Fruit fly (Drosophila melanogaster) whole organism, embryonic: ENCODE results near the gene endos.

ENCODE experiments used
- Ada2b ChIP-seq: fragments of 200-800 bp; sonication (Bioruptor generic); IDR thresholded peaks from 2 replicates; pipeline ENCODE4 v1.3.6; 2022; ENCODE audit warnings: missing biosample characterization, missing genetic modification characterization
- Antp ChIP-seq: fragments of 200-800 bp; sonication (Bioruptor generic); optimal IDR thresholded peaks from 3 replicates; lab custom pipeline; 2016; ENCODE audit warnings: missing biosample characterization, missing genetic modification characterization
- Awh ChIP-seq: fragments of 200-800 bp; sonication (Bioruptor generic); IDR thresholded peaks from 2 replicates; pipeline ENCODE4, ENCODE4 v1.3.6; 2022; ENCODE audit warnings: missing biosample characterization, missing genetic modification characterization
- CG11085 ChIP-seq: fragments of 200-800 bp; sonication (Bioruptor generic); IDR thresholded peaks from 2 replicates; pipeline ENCODE4 v1.3.6; 2022; ENCODE audit warnings: missing biosample characterization, missing genetic modification characterization
- CG15601 ChIP-seq: fragments of 200-800 bp; sonication (Bioruptor generic); optimal IDR thresholded peaks from 3 replicates; lab custom pipeline; 2019; ENCODE audit warnings: missing biosample characterization, mild to moderate bottlenecking, missing genetic modification characterization, moderate library complexity
- CG1602 ChIP-seq: fragments of 200-800 bp; sonication (Bioruptor generic); optimal IDR thresholded peaks from 3 replicates; lab custom pipeline; 2016; ENCODE audit warnings: missing biosample characterization, missing genetic modification characterization
- CG16813 ChIP-seq: fragments of 200-800 bp; sonication (Bioruptor generic); IDR thresholded peaks from 3 replicates; pipeline ENCODE4 v1.3.6; 2022; ENCODE audit warnings: missing biosample characterization, missing genetic modification characterization; ENCODE audit not compliant: partially characterized antibody
- CG2199 ChIP-seq: fragments of 200-800 bp; sonication (Bioruptor generic); IDR thresholded peaks from 3 replicates; pipeline ENCODE4 v1.3.6; 2022; ENCODE audit warnings: missing biosample characterization, missing genetic modification characterization
- CG31365 ChIP-seq: fragments of 200-800 bp; sonication (Bioruptor generic); optimal IDR thresholded peaks from 2 replicates; lab custom pipeline; 2018; ENCODE audit warnings: missing biosample characterization, mild to moderate bottlenecking, missing genetic modification characterization
- CG32532 ChIP-seq: fragments of 200-800 bp; sonication (Bioruptor generic); IDR thresholded peaks from 2 replicates; pipeline ENCODE4 v1.3.6; 2022; ENCODE audit warnings: missing biosample characterization, missing genetic modification characterization
- CG3281 ChIP-seq: fragments of 200-800 bp; sonication (Bioruptor generic); optimal IDR thresholded peaks from 3 replicates; lab custom pipeline; 2017; ENCODE audit warnings: missing biosample characterization, mild to moderate bottlenecking, missing genetic modification characterization
- CG3407 ChIP-seq: fragments of 200-800 bp; sonication (Bioruptor generic); optimal IDR thresholded peaks from 2 replicates; lab custom pipeline; 2018; ENCODE audit warnings: missing biosample characterization, mild to moderate bottlenecking, missing genetic modification characterization
- CG42726 ChIP-seq: fragments of 200-800 bp; sonication (Bioruptor generic); IDR thresholded peaks from 2 replicates; pipeline ENCODE4 v1.3.6; 2022; ENCODE audit warnings: missing biosample characterization, missing genetic modification characterization; ENCODE audit not compliant: partially characterized antibody
- CG4282 ChIP-seq: fragments of 200-800 bp; sonication (Bioruptor generic); optimal IDR thresholded peaks from 2 replicates; lab custom pipeline; 2016; ENCODE audit warnings: missing biosample characterization, missing genetic modification characterization
- CG4730 ChIP-seq: fragments of 200-800 bp; sonication (Bioruptor generic); IDR thresholded peaks from 2 replicates; pipeline ENCODE4 v1.3.6; 2022; ENCODE audit warnings: missing biosample characterization, missing genetic modification characterization
- CG5245 ChIP-seq: fragments of 200-800 bp; sonication (Bioruptor generic); optimal IDR thresholded peaks from 3 replicates; lab custom pipeline; 2016; ENCODE audit warnings: missing biosample characterization, missing genetic modification characterization
- CG6254 ChIP-seq: fragments of 200-800 bp; sonication (Bioruptor generic); optimal IDR thresholded peaks from 3 replicates; lab custom pipeline; 2017; ENCODE audit warnings: mild to moderate bottlenecking, missing biosample characterization, missing genetic modification reagents, missing genetic modification characterization
- CG7556 ChIP-seq: fragments of 200-800 bp; sonication (Bioruptor generic); optimal IDR thresholded peaks from 2 replicates; lab custom pipeline; 2017; ENCODE audit warnings: missing biosample characterization, mild to moderate bottlenecking, missing genetic modification characterization
- CG7786 ChIP-seq: fragments of 200-800 bp; sonication (Bioruptor generic); optimal IDR thresholded peaks from 2 replicates; lab custom pipeline; 2016; ENCODE audit warnings: missing biosample characterization, missing genetic modification characterization
- CG8478 ChIP-seq: fragments of >200 bp; optimal IDR thresholded peaks from 2 replicates; lab custom pipeline; 2018
- Drgx ChIP-seq: fragments of 200-800 bp; sonication (Bioruptor generic); IDR thresholded peaks from 2 replicates; pipeline ENCODE4 v1.3.6; 2022; ENCODE audit warnings: missing biosample characterization, missing genetic modification characterization
- Elba2 ChIP-seq: fragments of 200-800 bp; sonication (Bioruptor generic); optimal IDR thresholded peaks from 3 replicates; lab custom pipeline; 2016; ENCODE audit warnings: missing biosample characterization, missing genetic modification characterization
- Ets65A ChIP-seq: fragments of 200-800 bp; sonication (Bioruptor generic); peaks from one replicate; lab custom pipeline; 2016; ENCODE audit warnings: missing biosample characterization, missing genetic modification characterization
- MTF-1 ChIP-seq: fragments of 200-800 bp; sonication (Bioruptor generic); optimal IDR thresholded peaks from 2 replicates; lab custom pipeline; 2018; ENCODE audit warnings: missing biosample characterization, mild to moderate bottlenecking, missing genetic modification characterization, borderline replicate concordance
- Myb ChIP-seq: fragments of 200-800 bp; sonication (Bioruptor generic); optimal IDR thresholded peaks from 2 replicates; lab custom pipeline; 2016; ENCODE audit warnings: missing biosample characterization, missing genetic modification characterization
- Oli ChIP-seq: fragments of 200-800 bp; sonication (Bioruptor generic); optimal IDR thresholded peaks from 2 replicates; lab custom pipeline; 2018; ENCODE audit warnings: missing biosample characterization, mild to moderate bottlenecking, missing genetic modification characterization, moderate library complexity
- Opbp ChIP-seq: fragments of 200-800 bp; sonication (Bioruptor generic); IDR thresholded peaks from 3 replicates; pipeline ENCODE4 v1.3.6; 2022; ENCODE audit warnings: missing biosample characterization, missing genetic modification characterization; ENCODE audit not compliant: partially characterized antibody
- Poxn ChIP-seq: fragments of 200-800 bp; sonication (Bioruptor generic); IDR thresholded peaks from 2 replicates; pipeline ENCODE4 v1.3.6; 2022; ENCODE audit warnings: missing biosample characterization, missing genetic modification characterization
- Scr ChIP-seq: fragments of 200-800 bp; sonication (Bioruptor generic); IDR thresholded peaks from 2 replicates; pipeline ENCODE4 v1.3.6; 2022; ENCODE audit warnings: missing biosample characterization, missing genetic modification characterization; ENCODE audit not compliant: partially characterized antibody
- Xrp1 ChIP-seq: fragments of 200-800 bp; sonication (Bioruptor generic); IDR thresholded peaks from 2 replicates; pipeline ENCODE4 v1.3.6; 2022; ENCODE audit warnings: missing biosample characterization, missing genetic modification characterization
- YL-1 ChIP-seq: fragments of 200-800 bp; sonication (Bioruptor generic); optimal IDR thresholded peaks from 3 replicates; lab custom pipeline; 2017; ENCODE audit warnings: missing biosample characterization, mild to moderate bottlenecking, missing genetic modification characterization
- aop ChIP-seq: fragments of 200-800 bp; sonication (Bioruptor generic); IDR thresholded peaks from 2 replicates; pipeline ENCODE4 v1.3.6; 2022; ENCODE audit warnings: missing biosample characterization, missing genetic modification characterization
- ato ChIP-seq: fragments of 200-800 bp; sonication (Bioruptor generic); IDR thresholded peaks from 2 replicates; pipeline ENCODE4 v1.3.6; 2022; ENCODE audit warnings: missing biosample characterization, missing genetic modification characterization; ENCODE audit not compliant: partially characterized antibody
- btn ChIP-seq: fragments of 200-800 bp; sonication (Bioruptor generic); optimal IDR thresholded peaks from 2 replicates; lab custom pipeline; 2016; ENCODE audit warnings: missing biosample characterization, missing genetic modification characterization
- chif ChIP-seq, 2 experiments: fragments of 200-800 bp; sonication (Bioruptor generic); optimal IDR thresholded peaks; 3 replicates each; lab custom pipeline; 2016; ENCODE audit warnings: missing biosample characterization in 2 of 2, missing genetic modification characterization in 2 of 2
- disco-r ChIP-seq: fragments of 200-800 bp; sonication (Bioruptor generic); optimal IDR thresholded peaks from 2 replicates; lab custom pipeline; 2016; ENCODE audit warnings: missing biosample characterization, missing genetic modification characterization
- dysf ChIP-seq: fragments of 200-800 bp; sonication (Bioruptor generic); IDR thresholded peaks from 3 replicates; pipeline ENCODE4 v1.3.6; 2022; ENCODE audit warnings: missing biosample characterization, missing genetic modification characterization
- emc ChIP-seq: fragments of 200-800 bp; sonication (Bioruptor generic); optimal IDR thresholded peaks from 2 replicates; lab custom pipeline; 2016; ENCODE audit warnings: missing biosample characterization, missing genetic modification characterization
- fu2 ChIP-seq: fragments of 200-800 bp; sonication (Bioruptor generic); optimal IDR thresholded peaks from 2 replicates; lab custom pipeline; 2016; ENCODE audit warnings: missing biosample characterization, missing genetic modification characterization
- lbe ChIP-seq: fragments of 200-800 bp; sonication (Bioruptor generic); optimal IDR thresholded peaks from 2 replicates; lab custom pipeline; 2016; ENCODE audit warnings: missing biosample characterization, mild to moderate bottlenecking, missing genetic modification characterization
- oc ChIP-seq: fragments of 200-800 bp; sonication (Bioruptor generic); optimal IDR thresholded peaks from 2 replicates; lab custom pipeline; 2018; ENCODE audit warnings: missing biosample characterization, mild to moderate bottlenecking, missing genetic modification characterization, moderate library complexity
- pfk ChIP-seq: fragments of 200-800 bp; sonication (Bioruptor generic); optimal IDR thresholded peaks from 2 replicates; lab custom pipeline; 2018; ENCODE audit warnings: missing biosample characterization, mild to moderate bottlenecking, missing genetic modification characterization, moderate library complexity
- psq ChIP-seq: fragments of 200-800 bp; sonication (Bioruptor generic); optimal IDR thresholded peaks from 2 replicates; lab custom pipeline; 2017; ENCODE audit warnings: missing biosample characterization, missing genetic modification characterization
- pzg ChIP-seq: fragments of 200-800 bp; sonication (Bioruptor generic); optimal IDR thresholded peaks from 3 replicates; lab custom pipeline; 2018; ENCODE audit warnings: missing biosample characterization, mild to moderate bottlenecking, missing genetic modification characterization, moderate library complexity
- rib ChIP-seq: fragments of 200-800 bp; sonication (Bioruptor generic); IDR thresholded peaks from 2 replicates; pipeline ENCODE4 v1.3.6; 2022; ENCODE audit warnings: missing biosample characterization, missing genetic modification characterization
- schlank ChIP-seq: fragments of 200-800 bp; sonication (Bioruptor generic); optimal IDR thresholded peaks from 2 replicates; lab custom pipeline; 2018; ENCODE audit warnings: missing biosample characterization, mild to moderate bottlenecking, missing genetic modification characterization
- scrt ChIP-seq: fragments of 200-800 bp; sonication (Bioruptor generic); optimal IDR thresholded peaks from 2 replicates; lab custom pipeline; 2018; ENCODE audit warnings: missing biosample characterization, mild to moderate bottlenecking, missing genetic modification characterization, moderate library complexity
- sens-2 ChIP-seq: fragments of 200-800 bp; sonication (Bioruptor generic); IDR thresholded peaks from 2 replicates; pipeline ENCODE4 v1.3.6; 2022; ENCODE audit warnings: missing biosample characterization, missing genetic modification characterization
- tgo ChIP-seq: fragments of 200-800 bp; sonication (Bioruptor generic); IDR thresholded peaks from 3 replicates; pipeline ENCODE4 v1.3.6; 2022; ENCODE audit warnings: missing biosample characterization, missing genetic modification characterization
- usp ChIP-seq: fragments of >200 bp; optimal IDR thresholded peaks from 2 replicates; lab custom pipeline; 2017; ENCODE audit warnings: missing biosample characterization, missing genetic modification characterization
- zf30C ChIP-seq: fragments of 200-800 bp; sonication (Bioruptor generic); optimal IDR thresholded peaks from 3 replicates; lab custom pipeline; 2018; ENCODE audit warnings: missing biosample characterization, mild to moderate bottlenecking, missing genetic modification characterization

endos gene

dm6 chr3L:14004963-14005458, 26.5 kb downstream of the endos start (continued):
- TF ChIP-seq CG31365 (tag; lab: Kevin White, UChicago) (peak; percentile 82), CG6254 (GFP tag; lab: Kevin White, UChicago) (peak; percentile 89), emc (GFP tag; lab: Kevin White, UChicago) (peak; percentile 89), YL-1 (GFP tag; lab: Kevin White, UChicago) (peak; percentile 74), dysf (GFP tag; lab: Robert Waterston, UW) (peak; percentile 95), MTF-1 (GFP tag; lab: Kevin White, UChicago) (peak; percentile 75), CG8478 (lab: Kevin White, UChicago) (no peak), disco-r (GFP tag; lab: Kevin White, UChicago) (peak; percentile 87), sens-2 (peak; percentile 86), rib (peak; percentile 77), Poxn (peak; percentile 64; the same call in 1 of the 2 replicates), Ada2b (peak; percentile 97), Awh (GFP tag; lab: Robert Waterston, UW) (peak; percentile 87), CG15601 (tag; lab: Kevin White, UChicago) (peak; percentile 92), CG42726 (no peak), tgo (GFP tag; lab: Robert Waterston, UW) (peak; percentile 93), schlank (tag; lab: Kevin White, UChicago) (peak; percentile 91), ato (no peak), Xrp1 (peak; percentile 93), btn (GFP tag; lab: Kevin White, UChicago) (peak; percentile 80), CG3407 (GFP tag; lab: Kevin White, UChicago) (peak; percentile 93), usp (GFP tag; lab: Kevin White, UChicago) (no peak), CG11085 (GFP tag; lab: Robert Waterston, UW) (peak; percentile 87), pfk (GFP tag; lab: Kevin White, UChicago) (no peak), lbe (GFP tag; lab: Kevin White, UChicago) (peak; percentile 87), chif (GFP tag; optimal IDR thresholded peaks at IDR 0.05; lab: Kevin White, UChicago) (peak; percentile 95 to 96), CG4282 (GFP tag; lab: Kevin White, UChicago) (peak; percentile 94), Drgx (GFP tag; lab: Robert Waterston, UW) (peak; percentile 99), aop (GFP tag; lab: Robert Waterston, UW) (peak; percentile 94), oc (tag; lab: Kevin White, UChicago) (peak; percentile 97), CG4730 (GFP tag; lab: Robert Waterston, UW) (peak; percentile 91), scrt (GFP tag; lab: Kevin White, UChicago) (peak; percentile 86), Elba2 (GFP tag; lab: Kevin White, UChicago) (no peak), Ets65A (GFP tag; lab: Kevin White, UChicago) (peak; percentile 99), CG5245 (GFP tag; lab: Kevin White, UChicago) (peak; percentile 92), fu2 (GFP tag; lab: Kevin White, UChicago) (peak; percentile 93), psq (GFP tag; lab: Kevin White, UChicago) (peak; percentile 85), CG7556 (GFP tag; lab: Kevin White, UChicago) (peak; percentile 93), Scr (GFP tag; lab: Robert Waterston, UW) (no peak), Antp (peak; percentile 97), CG16813 (GFP tag; lab: Robert Waterston, UW) (no peak), Opbp (GFP tag; lab: Robert Waterston, UW) (peak; percentile 40; the same call in 1 of the 3 replicates), CG1602 (GFP tag; lab: Kevin White, UChicago) (peak; percentile 93), CG32532 (GFP tag; lab: Robert Waterston, UW) (peak; percentile 87), zf30C (no peak), Oli (tag; lab: Kevin White, UChicago) (peak; percentile 96), CG7786 (peak; percentile 97), pzg (GFP tag; lab: Kevin White, UChicago) (peak; percentile 7), Myb (GFP tag; lab: Kevin White, UChicago) (peak; percentile 86), CG3281 (GFP tag; lab: Kevin White, UChicago) (peak; percentile 93), CG2199 (GFP tag; lab: Robert Waterston, UW) (peak; percentile 98)
